Worm (Caenorhabditis elegans): ENCODE measurements around the gene F23H11.4.

Gene F23H11.4

DNA sequence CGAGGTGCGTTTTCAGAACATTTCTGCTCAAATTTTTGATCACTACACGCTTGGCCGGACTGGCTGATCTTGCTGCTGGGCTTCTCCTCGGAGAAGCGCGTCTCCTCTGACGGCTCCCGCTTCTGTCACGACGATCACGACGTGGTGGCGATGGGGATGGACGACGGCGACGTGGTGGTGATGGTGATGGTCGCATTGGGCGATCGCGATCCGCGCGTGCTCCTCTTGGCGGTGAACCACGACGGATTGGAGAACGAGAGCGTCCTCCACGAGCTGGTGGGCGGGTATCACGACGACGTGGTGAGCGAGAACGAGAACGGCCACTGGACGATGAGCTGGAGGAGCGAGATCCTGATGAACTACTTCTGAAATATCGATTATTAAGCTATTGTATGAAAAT lies 53.9 kb downstream of the F23H11.4 start:
- TF ChIP-seq F13H6.1 (tag; optimal IDR thresholded peaks at IDR 0.05) = no peak
- TF ChIP-seq nhr-21 (tag; optimal IDR thresholded peaks at IDR 0.05) = no peak
- TF ChIP-seq ZK546.5 (tag; optimal IDR thresholded peaks at IDR 0.05) = no peak
- no peak for TF ChIP-seq sem-4 (tag; optimal IDR thresholded peaks at IDR 0.05)
- no peak for TF ChIP-seq mdl-1 (tag; optimal IDR thresholded peaks at IDR 0.05)
- no peak for TF ChIP-seq aly-2 (tag; optimal IDR thresholded peaks at IDR 0.05)
- no peak for TF ChIP-seq skn-1 (tag; optimal IDR thresholded peaks at IDR 0.05)

- TF ChIP-seq Y55F3AM.14 (GFP tag; optimal IDR thresholded peaks at IDR 0.05) (no peak), fos-1 (tag; optimal IDR thresholded peaks at IDR 0.05) (no peak), nhr-129 (tag; optimal IDR thresholded peaks at IDR 0.05) (no peak), R02D3.7 (tag; optimal IDR thresholded peaks at IDR 0.05) (no peak), elt-1 (tag; optimal IDR thresholded peaks at IDR 0.05) (no peak), sma-9 (GFP tag; optimal IDR thresholded peaks at IDR 0.05) (no peak), sma-9 (tag; optimal IDR thresholded peaks at IDR 0.05) (no peak)
Observed at ce11 chrIII:852296-852695, 55.0 kb downstream of the F23H11.4 start, which contains the start of gene moma-1. TSS of gene moma-1 (minus strand) at chrIII:852396.

Measured in whole organism, L2 larva.